Fruit fly (Drosophila melanogaster): ENCODE results near the gene Syt14.

The Syt14 gene

dm6 chr3R:4318999-4319398 lies at the start of gene Syt14:
Gene Syt14 (minus strand): TSS chr3R:4319069.
- no peak for TF ChIP-seq pan (optimal IDR thresholded peaks at IDR 0.05)
- no peak for TF ChIP-seq Dll (optimal IDR thresholded peaks at IDR 0.05)
- TF ChIP-seq usp (GFP tag; optimal IDR thresholded peaks at IDR 0.05) = no peak
- no peak for TF ChIP-seq CG8478 (optimal IDR thresholded peaks at IDR 0.05)
- TF ChIP-seq EcR (GFP tag; optimal IDR thresholded peaks at IDR 0.05) = no peak
- TF ChIP-seq psq (optimal IDR thresholded peaks at IDR 0.05) = no peak

- no peak for TF ChIP-seq Dll (optimal IDR thresholded peaks at IDR 0.05)
- no peak for TF ChIP-seq EcR (GFP tag; optimal IDR thresholded peaks at IDR 0.05)
- no peak for TF ChIP-seq CG8478 (optimal IDR thresholded peaks at IDR 0.05)
- no peak for TF ChIP-seq pan (optimal IDR thresholded peaks at IDR 0.05)
- no peak for TF ChIP-seq psq (optimal IDR thresholded peaks at IDR 0.05)
- no peak for TF ChIP-seq usp (GFP tag; optimal IDR thresholded peaks at IDR 0.05)
These were observed 43.1 kb upstream of the Syt14 start for dm6 chr3R:4362010-4362409.

DNA sequence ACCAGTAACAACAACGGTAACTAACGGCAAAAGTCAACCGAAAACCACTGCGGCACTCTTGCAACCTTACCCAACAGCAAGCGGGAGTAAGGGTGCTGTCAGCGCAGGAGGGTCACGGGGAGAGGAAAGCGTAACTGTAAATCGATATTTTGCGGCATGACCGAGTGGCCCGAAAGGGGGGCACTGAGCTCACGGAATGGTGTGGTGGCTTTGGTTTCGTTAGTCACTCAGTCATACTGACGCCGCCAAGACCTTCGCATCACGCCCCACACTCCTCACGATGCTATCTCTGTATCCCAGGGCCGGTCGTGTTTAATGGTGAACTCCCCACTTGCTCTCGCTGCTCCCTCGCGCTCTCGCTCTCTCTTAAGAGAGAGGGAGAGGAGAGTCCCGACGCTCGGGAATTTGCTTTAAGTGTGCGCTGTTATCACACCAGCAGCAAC lies 41.8 kb upstream of the Syt14 start:
- TF ChIP-seq EcR (GFP tag; optimal IDR thresholded peaks at IDR 0.05) (peak in 1 of 2 experiments; percentile 43), CG8478 (optimal IDR thresholded peaks at IDR 0.05) (no peak), Dll (optimal IDR thresholded peaks at IDR 0.05) (peak; percentile 50)

DNA sequence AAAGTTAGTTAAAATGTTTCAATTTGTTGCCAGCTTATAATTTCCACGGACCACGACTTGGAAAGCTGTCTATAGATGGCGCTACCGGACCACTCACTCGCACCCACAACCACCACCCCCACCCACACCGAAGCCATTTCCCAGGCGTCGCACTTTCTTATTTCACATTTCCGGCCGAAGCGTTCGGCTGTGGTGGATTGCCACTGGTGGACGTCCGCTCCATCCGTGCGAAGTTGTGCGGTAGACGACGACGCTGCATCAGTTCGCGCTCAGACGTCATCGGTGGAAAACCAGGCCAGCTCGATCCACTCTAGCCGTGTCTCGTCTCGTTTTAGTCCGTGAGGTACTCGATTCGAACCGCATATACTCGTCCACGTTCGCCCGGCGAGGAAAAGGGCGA lies 40.8 kb upstream of the Syt14 start, which contains the start of gene CG1090:
CG1090 (plus strand) TSS at position 259 of the 400 bp plus-strand sequence.
- TF ChIP-seq CG8478 (optimal IDR thresholded peaks at IDR 0.05) = no peak
- no peak for TF ChIP-seq Dll (optimal IDR thresholded peaks at IDR 0.05)
- TF ChIP-seq psq (optimal IDR thresholded peaks at IDR 0.05) = no peak
- no peak for TF ChIP-seq usp (GFP tag; optimal IDR thresholded peaks at IDR 0.05)
- no peak for TF ChIP-seq pan (optimal IDR thresholded peaks at IDR 0.05)
- no peak for TF ChIP-seq EcR (GFP tag; optimal IDR thresholded peaks at IDR 0.05)

DNA sequence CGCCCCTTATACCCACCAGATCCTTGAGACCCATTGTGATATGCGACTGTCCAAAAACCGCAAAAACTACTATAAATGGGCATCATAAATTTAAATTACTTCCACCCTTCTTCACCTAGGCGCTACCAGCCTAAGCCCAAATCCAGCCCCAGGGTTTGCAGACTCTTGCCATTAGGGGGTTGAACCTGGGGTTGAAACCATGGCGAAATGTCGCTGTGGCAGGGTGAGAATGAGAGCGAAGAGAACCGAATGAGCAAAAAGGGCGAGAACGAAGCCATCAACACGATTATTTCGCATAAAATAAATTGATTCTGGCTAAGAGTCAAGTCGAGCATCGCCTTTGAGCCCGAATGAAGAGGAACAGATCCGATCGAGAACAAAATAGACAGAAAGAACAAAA lies 34.7 kb upstream of the Syt14 start:
- TF ChIP-seq psq (optimal IDR thresholded peaks at IDR 0.05) = no peak
- no peak for TF ChIP-seq usp (GFP tag; optimal IDR thresholded peaks at IDR 0.05)
- no peak for TF ChIP-seq EcR (GFP tag; optimal IDR thresholded peaks at IDR 0.05)
- TF ChIP-seq pan (optimal IDR thresholded peaks at IDR 0.05) = no peak

DNA sequence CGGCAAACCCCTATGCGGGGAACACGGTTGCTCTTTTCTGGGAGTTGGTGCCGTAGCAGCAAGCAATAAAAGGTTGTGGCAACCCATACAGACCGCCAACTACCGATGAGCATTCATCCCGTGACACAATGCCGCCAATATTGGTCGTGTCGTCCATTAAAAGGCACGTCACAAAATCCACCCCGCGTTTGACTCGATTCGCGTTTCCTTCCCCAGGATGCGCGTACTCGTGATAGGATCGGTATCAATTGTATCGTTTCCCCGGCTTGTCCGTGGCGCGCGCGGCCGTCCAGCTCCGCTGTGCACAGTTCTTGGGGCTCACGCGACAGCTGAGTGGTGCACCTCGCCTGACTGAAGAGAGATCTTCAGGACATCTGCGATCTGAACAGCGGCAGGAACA lies 31.3 kb upstream of the Syt14 start:
- TF ChIP-seq CG8478 (optimal IDR thresholded peaks at IDR 0.05) = no peak
- TF ChIP-seq pan (optimal IDR thresholded peaks at IDR 0.05) = no peak
- no peak for TF ChIP-seq Dll (optimal IDR thresholded peaks at IDR 0.05)
- no peak for TF ChIP-seq psq (optimal IDR thresholded peaks at IDR 0.05)
- TF ChIP-seq EcR (GFP tag; optimal IDR thresholded peaks at IDR 0.05) = no peak
- TF ChIP-seq usp (GFP tag; optimal IDR thresholded peaks at IDR 0.05) = no peak

DNA sequence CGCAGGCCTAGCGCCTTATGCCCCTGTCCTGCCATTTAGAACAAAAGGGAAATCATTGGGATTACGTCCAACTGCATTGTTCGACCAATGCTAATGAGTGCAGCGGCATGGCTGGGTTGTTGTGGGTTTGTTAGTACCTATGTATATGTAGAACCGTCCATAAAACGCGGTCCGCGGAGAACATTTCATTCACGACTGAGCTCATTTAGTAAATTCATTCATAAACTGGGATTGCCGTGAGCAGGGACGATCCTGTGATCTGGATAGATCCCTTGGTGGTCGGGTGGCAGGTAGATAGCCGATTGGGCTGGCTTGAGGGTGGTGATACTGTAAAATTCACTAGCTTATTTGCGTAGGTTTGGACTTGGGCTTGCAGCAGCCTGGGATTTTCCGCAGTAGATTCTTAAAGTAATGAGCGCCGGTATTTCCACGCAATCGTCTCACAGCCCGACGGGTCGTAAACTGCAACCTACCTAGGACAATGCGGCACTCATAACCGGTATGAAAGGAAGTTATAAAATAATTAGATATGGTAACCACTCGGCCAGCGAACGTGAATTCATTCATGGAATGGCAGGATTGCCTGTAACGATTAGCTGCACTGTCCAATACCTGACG lies 29.4 kb upstream of the Syt14 start:
- TF ChIP-seq psq (optimal IDR thresholded peaks at IDR 0.05) (no peak), Dll (optimal IDR thresholded peaks at IDR 0.05) (no peak), usp (GFP tag; optimal IDR thresholded peaks at IDR 0.05) (no peak), EcR (GFP tag; optimal IDR thresholded peaks at IDR 0.05) (no peak)

DNA sequence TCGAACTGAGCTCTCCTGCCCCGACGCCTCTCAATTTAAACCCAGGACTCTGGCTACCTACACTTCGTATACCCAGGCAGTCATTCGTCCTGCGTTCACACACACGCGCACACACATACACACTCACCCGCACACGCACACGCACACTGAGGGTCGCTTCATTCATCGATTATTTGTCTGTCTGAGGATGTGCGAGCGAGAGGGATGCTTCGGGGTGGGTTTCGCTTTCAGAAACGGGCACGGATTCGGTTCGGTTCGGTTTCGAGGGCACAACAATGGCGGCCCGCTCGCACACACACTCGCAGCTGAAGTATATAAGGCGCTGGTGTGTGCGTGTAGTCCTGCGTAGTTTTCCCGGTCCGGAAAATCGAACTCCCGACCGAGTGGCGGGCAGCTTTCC lies 27.8 kb upstream of the Syt14 start, which contains the start of gene hkb:
hkb (minus strand) TSS at position 11 of the 400 bp plus-strand sequence.
- TF ChIP-seq usp (GFP tag; optimal IDR thresholded peaks at IDR 0.05) = no peak
- no peak for TF ChIP-seq EcR (GFP tag; optimal IDR thresholded peaks at IDR 0.05)

DNA sequence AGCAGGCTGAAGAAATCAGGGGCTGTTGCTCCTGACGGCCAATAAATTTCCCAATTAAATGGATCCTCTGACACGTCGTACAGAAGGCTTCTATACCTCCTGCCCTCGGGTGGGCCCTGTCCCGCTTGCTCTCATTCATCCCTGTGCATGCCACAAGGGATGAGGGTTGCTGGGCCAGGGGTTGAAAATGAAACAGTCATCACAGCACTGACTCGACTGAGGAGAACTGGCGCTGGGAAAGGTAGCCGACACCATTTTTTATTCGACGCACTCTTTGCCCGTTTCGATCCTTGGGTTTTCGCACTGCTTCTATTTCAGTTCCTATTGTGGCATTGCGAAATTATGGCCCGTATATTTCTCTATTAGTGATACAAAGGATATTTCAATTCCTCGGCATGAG lies 22.3 kb upstream of the Syt14 start:
- TF ChIP-seq pan (optimal IDR thresholded peaks at IDR 0.05) (no peak), usp (GFP tag; optimal IDR thresholded peaks at IDR 0.05) (no peak), EcR (GFP tag; optimal IDR thresholded peaks at IDR 0.05) (no peak), psq (optimal IDR thresholded peaks at IDR 0.05) (no peak), CG8478 (optimal IDR thresholded peaks at IDR 0.05) (no peak), Dll (optimal IDR thresholded peaks at IDR 0.05) (no peak)

- TF ChIP-seq pan (optimal IDR thresholded peaks at IDR 0.05) (no peak), psq (optimal IDR thresholded peaks at IDR 0.05) (no peak), Dll (optimal IDR thresholded peaks at IDR 0.05) (no peak), EcR (GFP tag; optimal IDR thresholded peaks at IDR 0.05) (no peak), CG8478 (optimal IDR thresholded peaks at IDR 0.05) (no peak), usp (GFP tag; optimal IDR thresholded peaks at IDR 0.05) (no peak)
These were observed 21.3 kb upstream of the Syt14 start for dm6 chr3R:4340174-4340573.

DNA sequence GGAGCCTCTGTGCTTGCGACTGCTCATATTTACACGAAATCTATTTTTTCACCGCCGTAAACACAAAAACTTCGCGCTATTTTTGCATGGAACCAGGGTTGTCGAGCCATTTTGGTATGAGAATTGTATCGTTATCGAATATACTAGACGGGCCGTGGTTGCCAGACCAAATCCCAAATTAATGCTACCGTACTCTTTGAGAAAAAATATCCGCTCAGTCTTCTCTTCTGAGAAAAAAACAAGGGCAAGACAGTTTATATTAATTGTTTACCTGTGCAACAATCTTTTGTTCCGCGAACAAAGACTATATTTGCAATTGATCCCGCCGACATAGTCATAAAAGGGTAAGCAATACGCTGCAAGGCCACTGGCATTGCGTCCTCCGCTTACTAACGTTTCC lies 18.7 kb upstream of the Syt14 start, which contains the start of the genes Skp2 and CG1103:
Skp2 (minus strand) TSS at position 95 of the 400 bp plus-strand sequence.
CG1103 (plus strand) TSS at position 176 of the 400 bp plus-strand sequence.
- no peak for TF ChIP-seq Dll (optimal IDR thresholded peaks at IDR 0.05)
- no peak for TF ChIP-seq EcR (GFP tag; optimal IDR thresholded peaks at IDR 0.05)
- no peak for TF ChIP-seq usp (GFP tag; optimal IDR thresholded peaks at IDR 0.05)
- TF ChIP-seq pan (optimal IDR thresholded peaks at IDR 0.05) = no peak
- no peak for TF ChIP-seq psq (optimal IDR thresholded peaks at IDR 0.05)
- no peak for TF ChIP-seq CG8478 (optimal IDR thresholded peaks at IDR 0.05)

DNA sequence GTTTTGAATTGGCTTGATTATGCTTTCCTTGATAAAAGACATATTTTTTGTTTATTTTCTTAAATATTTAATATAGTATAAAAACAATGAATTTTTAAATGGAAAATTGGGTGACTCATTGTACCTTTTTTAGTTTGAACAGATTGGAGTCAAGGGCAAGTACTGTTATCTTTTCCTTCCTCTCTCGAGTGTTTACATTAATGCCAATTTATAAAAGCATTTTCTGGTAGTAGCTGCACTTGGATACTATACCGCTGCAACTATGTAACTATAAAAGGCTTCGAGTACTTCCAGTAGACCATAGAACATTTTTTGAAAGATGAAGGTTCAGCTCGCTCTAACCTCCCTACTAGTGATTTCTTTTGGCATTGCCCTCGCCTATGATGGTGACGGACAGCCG lies 15.9 kb upstream of the Syt14 start, which contains the start of gene CG14645:
CG14645 (plus strand) TSS at position 301 of the 400 bp plus-strand sequence.
- TF ChIP-seq pan (optimal IDR thresholded peaks at IDR 0.05) (no peak), psq (optimal IDR thresholded peaks at IDR 0.05) (no peak), usp (GFP tag; optimal IDR thresholded peaks at IDR 0.05) (no peak), EcR (GFP tag; optimal IDR thresholded peaks at IDR 0.05) (no peak), Dll (optimal IDR thresholded peaks at IDR 0.05) (no peak), CG8478 (optimal IDR thresholded peaks at IDR 0.05) (no peak)

DNA sequence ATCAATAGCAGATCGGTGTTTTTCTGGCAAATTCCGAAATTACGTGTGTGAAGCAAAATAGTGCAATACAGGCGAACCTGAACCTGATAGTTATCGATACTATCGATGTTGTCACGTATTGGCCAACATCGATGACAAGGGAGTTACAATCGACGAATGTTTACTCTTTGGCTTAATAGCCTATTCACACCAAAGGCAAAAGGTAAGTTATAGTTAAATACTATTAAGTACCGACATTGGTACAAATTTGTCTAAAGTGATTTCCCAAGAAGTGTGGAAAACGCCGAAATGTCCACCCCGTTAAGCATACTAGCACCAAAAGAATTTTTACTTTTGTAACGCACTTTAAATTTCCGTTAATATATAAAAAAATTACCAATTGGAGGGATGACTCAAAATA lies 15.1 kb upstream of the Syt14 start, which contains the start of gene CG9776:
CG9776 (minus strand) TSS at position 108 of the 400 bp plus-strand sequence.
- TF ChIP-seq CG8478 (optimal IDR thresholded peaks at IDR 0.05) = no peak
- no peak for TF ChIP-seq Dll (optimal IDR thresholded peaks at IDR 0.05)
- TF ChIP-seq usp (GFP tag; optimal IDR thresholded peaks at IDR 0.05) = no peak
- no peak for TF ChIP-seq psq (optimal IDR thresholded peaks at IDR 0.05)
- TF ChIP-seq pan (optimal IDR thresholded peaks at IDR 0.05) = no peak
- no peak for TF ChIP-seq EcR (GFP tag; optimal IDR thresholded peaks at IDR 0.05)
